Fruit fly (Drosophila melanogaster) whole organism, wandering third instar larva: ENCODE data around the gene norpA.

Source experiments
- Jra ChIP-seq: sonication (Bioruptor generic); optimal IDR thresholded peaks from 2 replicates; lab custom pipeline; 2016; ENCODE audit warnings: missing biosample characterization, missing genetic modification characterization
- Sp1 ChIP-seq: fragments of 200-800 bp; sonication (Bioruptor generic); optimal IDR thresholded peaks from 3 replicates; lab custom pipeline; 2019; ENCODE audit warnings: missing biosample characterization, mild to moderate bottlenecking, missing genetic modification characterization, moderate library complexity
- Vsx2 ChIP-seq: fragments of 200-300, 225-300 bp; sonication (Bioruptor generic); optimal IDR thresholded peaks from 2 replicates; lab custom pipeline; 2018; ENCODE audit warnings: missing biosample characterization, missing genetic modification characterization; ENCODE audit not compliant: partially characterized antibody
- fru ChIP-seq: fragments of 200-800 bp; sonication (Bioruptor generic); optimal IDR thresholded peaks from 3 replicates; lab custom pipeline; 2016; ENCODE audit warnings: missing biosample characterization, mild to moderate bottlenecking, missing genetic modification characterization
- h ChIP-seq: fragments of 200-800 bp; sonication (Bioruptor generic); optimal IDR thresholded peaks from 3 replicates; lab custom pipeline; 2016; ENCODE audit warnings: missing biosample characterization, mild to moderate bottlenecking, missing genetic modification characterization
- lola ChIP-seq: fragments of >200 bp; optimal IDR thresholded peaks from 2 replicates; lab custom pipeline; 2017; ENCODE audit warnings: missing biosample characterization, missing genetic modification characterization
- pan ChIP-seq: fragments of >200 bp; optimal IDR thresholded peaks from 2 replicates; lab custom pipeline; 2017
- rgr ChIP-seq: fragments of 200-800 bp; sonication (Bioruptor generic); optimal IDR thresholded peaks from 3 replicates; lab custom pipeline; 2016; ENCODE audit warnings: missing biosample characterization, mild to moderate bottlenecking, missing genetic modification characterization
- sv ChIP-seq: fragments of 200-800 bp; sonication (Bioruptor generic); optimal IDR thresholded peaks from 3 replicates; lab custom pipeline; 2016; ENCODE audit warnings: missing biosample characterization, missing genetic modification characterization
- tai ChIP-seq: sonication (Bioruptor generic); optimal IDR thresholded peaks from 2 replicates; lab custom pipeline; 2016; ENCODE audit warnings: missing biosample characterization, missing genetic modification characterization

DNA sequence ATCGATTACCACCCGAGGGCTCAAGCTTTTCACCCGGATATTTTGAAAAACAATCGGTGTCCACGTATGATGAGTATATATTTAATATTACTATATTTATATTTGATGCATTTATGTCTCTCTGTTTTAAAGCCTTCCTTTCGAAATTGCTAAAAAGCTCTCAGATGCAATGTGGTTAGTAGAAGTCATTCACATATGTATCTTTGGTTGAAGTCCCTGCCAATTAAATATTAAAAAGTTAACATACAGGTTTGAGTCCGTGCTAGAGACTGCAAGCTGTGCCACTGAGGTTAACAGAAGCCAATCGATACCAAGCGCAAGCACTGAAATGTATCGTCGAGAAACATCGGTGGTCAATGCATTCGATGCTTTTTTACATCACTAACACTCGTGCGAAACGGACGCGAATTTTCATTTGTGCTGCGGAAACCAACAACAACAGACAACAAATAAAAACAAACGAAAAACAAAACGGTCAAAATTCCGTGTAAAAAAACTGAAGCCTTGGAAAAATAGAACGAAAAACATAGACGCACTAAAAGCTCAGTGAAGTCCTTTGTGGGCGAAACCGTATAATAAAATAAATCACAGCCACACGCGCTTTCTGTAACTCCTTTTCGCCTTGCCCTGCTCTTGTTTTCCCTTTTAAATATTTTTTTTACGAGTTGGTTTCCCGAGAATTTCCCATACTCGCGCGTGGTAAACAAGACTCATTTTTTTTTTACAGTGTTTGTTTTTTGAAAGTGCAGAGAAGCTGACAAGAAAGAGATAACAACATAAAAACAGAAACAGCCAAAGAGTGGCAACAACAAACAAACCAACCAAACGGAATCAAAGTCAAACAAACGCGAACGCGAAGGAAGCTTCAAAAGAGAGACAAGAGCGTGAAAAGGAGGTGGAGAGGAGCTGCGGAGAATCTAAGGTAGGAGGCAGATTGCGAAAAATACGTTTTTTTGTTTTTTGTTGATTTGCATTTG, at the start of gene norpA:
- TF ChIP-seq sv (GFP tag; lab: Kevin White, UChicago) (no peak), Vsx2 (GFP tag; lab: Kevin White, UChicago) (no peak), h (GFP tag; lab: Kevin White, UChicago) (peak; percentile 47), rgr (peak; percentile 30), pan (lab: Kevin White, UChicago) (no peak), fru (GFP tag; lab: Kevin White, UChicago) (peak; percentile 67), lola (GFP tag; lab: Kevin White, UChicago) (no peak), Jra (GFP tag; lab: Kevin White, UChicago) (peak; percentile 38), tai (GFP tag; lab: Kevin White, UChicago) (no peak), Sp1 (peak; percentile 42)
